Worm (Caenorhabditis elegans): ENCODE results near the gene Y27F2A.8.

Y27F2A.8 gene

ce11 chrII:3220723-3221122 is 37.1 kb downstream of the Y27F2A.8 start, which contains the start of gene ZC239.22:
ZC239.22 (minus strand) TSS chrII:3220823.
- no peak for TF ChIP-seq pag-3 (tag; optimal IDR thresholded peaks at IDR 0.05; ENCODE audit: borderline replicate concordance, insufficient read depth)
- no peak for TF ChIP-seq zip-4 (GFP tag; optimal IDR thresholded peaks at IDR 0.05)
- TF ChIP-seq fkh-8 (tag; optimal IDR thresholded peaks at IDR 0.05) = no peak
- no peak for TF ChIP-seq jun-1 (tag; optimal IDR thresholded peaks at IDR 0.05)
- TF ChIP-seq unc-130 (tag; optimal IDR thresholded peaks at IDR 0.05) = no peak
- no peak for TF ChIP-seq F16B12.6 (tag; optimal IDR thresholded peaks at IDR 0.05)
- TF ChIP-seq ceh-63 (GFP tag; optimal IDR thresholded peaks at IDR 0.05) = no peak
- TF ChIP-seq efl-1 (optimal IDR thresholded peaks at IDR 0.05) = no peak
- TF ChIP-seq efl-1 (GFP tag; optimal IDR thresholded peaks at IDR 0.05 in 1 of 2) = no peak
- TF ChIP-seq ces-1 (GFP tag; optimal IDR thresholded peaks at IDR 0.05) = no peak
- TF ChIP-seq vab-15 (tag; optimal IDR thresholded peaks at IDR 0.05) = no peak
- no peak for TF ChIP-seq mef-2 (tag; optimal IDR thresholded peaks at IDR 0.05)
- TF ChIP-seq C16A3.4 (tag; optimal IDR thresholded peaks at IDR 0.05) = no peak
- TF ChIP-seq sptf-1 (tag; optimal IDR thresholded peaks at IDR 0.05) = no peak
- TF ChIP-seq ceh-8 (GFP tag; optimal IDR thresholded peaks at IDR 0.05) = no peak

DNA sequence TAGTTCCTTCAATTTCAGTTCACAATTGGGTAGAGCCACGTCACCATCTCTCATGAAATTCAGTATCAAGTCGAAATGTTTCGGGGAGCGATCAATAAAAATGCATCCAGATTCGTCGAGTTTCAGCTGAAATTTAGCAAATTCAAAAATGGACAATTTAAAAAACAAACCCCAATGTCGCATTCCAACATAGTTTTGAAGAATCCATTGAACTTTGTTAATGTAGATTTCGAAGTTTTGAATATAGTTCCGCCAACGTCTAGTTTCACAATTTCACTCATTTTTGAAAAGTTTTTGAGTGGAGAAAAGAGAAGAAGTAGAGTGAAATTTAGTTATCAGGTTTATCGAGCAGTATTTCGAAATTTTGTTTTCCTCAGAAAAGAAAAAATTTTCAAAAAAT is 38.1 kb downstream of the Y27F2A.8 start, which contains the start of gene ZC239.14:
TSS of gene ZC239.14 (minus strand) at position 305 of the 400 bp plus-strand sequence.
- TF ChIP-seq unc-98 (GFP tag; IDR thresholded peaks at IDR 0.05) = no peak
- no peak for TF ChIP-seq ama-1 (optimal IDR thresholded peaks at IDR 0.05)
- TF ChIP-seq mdl-1 (tag; optimal IDR thresholded peaks at IDR 0.05) = no peak
- no peak for TF ChIP-seq efl-1 (optimal IDR thresholded peaks at IDR 0.05)
- TF ChIP-seq efl-1 (GFP tag; optimal IDR thresholded peaks at IDR 0.05 in 1 of 2) = no peak
- no peak for TF ChIP-seq egl-27 (tag; optimal IDR thresholded peaks at IDR 0.05)
- TF ChIP-seq sptf-1 (tag; optimal IDR thresholded peaks at IDR 0.05) = no peak
- no peak for TF ChIP-seq sox-4 (tag; optimal IDR thresholded peaks at IDR 0.05)
- no peak for TF ChIP-seq sup-37 (GFP tag; optimal IDR thresholded peaks at IDR 0.05)
- TF ChIP-seq snu-23 (GFP tag; optimal IDR thresholded peaks at IDR 0.05) = no peak
- TF ChIP-seq ets-5 (GFP tag; IDR thresholded peaks at IDR 0.05) = no peak
- TF ChIP-seq unc-30 (tag; optimal IDR thresholded peaks at IDR 0.05) = no peak
- TF ChIP-seq swsn-7 (tag; optimal IDR thresholded peaks at IDR 0.05) = no peak

ce11 chrII:3222686-3223085 is 39.1 kb downstream of the Y27F2A.8 start, which contains the start of gene ZC239.13:
ZC239.13 (minus strand) TSS chrII:3222839.
- no peak for TF ChIP-seq vab-15 (tag; optimal IDR thresholded peaks at IDR 0.05)
- peak; percentile 21 for TF ChIP-seq elt-2 (tag; optimal IDR thresholded peaks at IDR 0.05)
- TF ChIP-seq fkh-10 (GFP tag; optimal IDR thresholded peaks at IDR 0.05) = no peak
- no peak for TF ChIP-seq aha-1 (tag; optimal IDR thresholded peaks at IDR 0.05)

- no peak for TF ChIP-seq unc-62 (GFP tag; optimal IDR thresholded peaks at IDR 0.05)
- no peak for TF ChIP-seq nhr-11 (tag; optimal IDR thresholded peaks at IDR 0.05)
- no peak for TF ChIP-seq tlp-1 (tag; optimal IDR thresholded peaks at IDR 0.05)
- TF ChIP-seq hlh-4 (tag; optimal IDR thresholded peaks at IDR 0.05) = no peak
- TF ChIP-seq lir-3 (tag; optimal IDR thresholded peaks at IDR 0.05; ENCODE audit: poor library complexity) = no peak
- no peak for TF ChIP-seq lin-39 (tag; optimal IDR thresholded peaks at IDR 0.05)
- no peak for TF ChIP-seq unc-98 (GFP tag; IDR thresholded peaks at IDR 0.05)
- no peak for TF ChIP-seq mab-9 (GFP tag; IDR thresholded peaks at IDR 0.05)
- no peak for TF ChIP-seq ces-1 (GFP tag; optimal IDR thresholded peaks at IDR 0.05)
- TF ChIP-seq irx-1 (tag; optimal IDR thresholded peaks at IDR 0.05) = no peak
Measured at ce11 chrII:3224631-3225030, 41.0 kb downstream of the Y27F2A.8 start, which contains the start of gene ZC239.15. ZC239.15 (minus strand) TSS chrII:3224731.

ce11 chrII:3225200-3225599 is 41.6 kb downstream of the Y27F2A.8 start, which contains the start of gene ZC239.16:
ZC239.16 (minus strand) TSS chrII:3225319.
- TF ChIP-seq elt-2 (tag; optimal IDR thresholded peaks at IDR 0.05) = peak; percentile 44
- TF ChIP-seq hpl-2 (GFP tag; optimal IDR thresholded peaks at IDR 0.05) = no peak
- TF ChIP-seq skn-1 (tag; optimal IDR thresholded peaks at IDR 0.05) = no peak
- TF ChIP-seq blmp-1 (tag; optimal IDR thresholded peaks at IDR 0.05) = no peak
- TF ChIP-seq nhr-85 (tag) = no peak
- TF ChIP-seq sptf-1 (tag; optimal IDR thresholded peaks at IDR 0.05) = no peak
- TF ChIP-seq ceh-82 (tag; optimal IDR thresholded peaks at IDR 0.05) = no peak
